Fruit fly (Drosophila melanogaster) whole organism, embryonic: ENCODE data around the gene CG7675.

ENCODE experiments used
- B-H2 ChIP-seq: fragments of 200-800 bp; sonication (Bioruptor generic); optimal IDR thresholded peaks from 2 replicates; lab custom pipeline; 2018; ENCODE audit warnings: missing biosample characterization, mild to moderate bottlenecking, missing genetic modification characterization
- Bteb2 ChIP-seq: fragments of 200-800 bp; sonication (Bioruptor generic); optimal IDR thresholded peaks from 2 replicates; lab custom pipeline; 2016; ENCODE audit warnings: missing biosample characterization, missing genetic modification characterization
- CG10431 ChIP-seq: fragments of 200-800 bp; sonication (Bioruptor generic); optimal IDR thresholded peaks from 3 replicates; lab custom pipeline; 2018; ENCODE audit warnings: missing biosample characterization, mild to moderate bottlenecking, missing genetic modification characterization
- CG12104 ChIP-seq: fragments of 200-800 bp; sonication (Bioruptor generic); optimal IDR thresholded peaks from 3 replicates; lab custom pipeline; 2016; ENCODE audit warnings: missing biosample characterization, missing genetic modification characterization
- CG12155 ChIP-seq: fragments of 200-800 bp; sonication (Bioruptor generic); optimal IDR thresholded peaks from 3 replicates; lab custom pipeline; 2016; ENCODE audit warnings: missing biosample characterization, missing genetic modification characterization
- CG12769 ChIP-seq: fragments of 200-800 bp; sonication (Bioruptor generic); optimal IDR thresholded peaks from 2 replicates; lab custom pipeline; 2019; ENCODE audit warnings: missing biosample characterization, mild to moderate bottlenecking, missing genetic modification characterization, moderate library complexity
- CG16863 ChIP-seq: fragments of 200-800 bp; sonication (Bioruptor generic); optimal IDR thresholded peaks from 3 replicates; lab custom pipeline; 2016; ENCODE audit warnings: missing biosample characterization, missing genetic modification characterization
- CG17359 ChIP-seq: fragments of 200-800 bp; sonication (Bioruptor generic); optimal IDR thresholded peaks from 3 replicates; lab custom pipeline; 2018; ENCODE audit warnings: missing biosample characterization, mild to moderate bottlenecking, missing genetic modification characterization, moderate library complexity
- CG17612 ChIP-seq: fragments of 200-800 bp; sonication (Bioruptor generic); IDR thresholded peaks from 2 replicates; pipeline ENCODE4 v1.3.6; 2022; ENCODE audit warnings: missing biosample characterization, missing genetic modification characterization
- CG18599 ChIP-seq: fragments of 200-800 bp; sonication (Bioruptor generic); optimal IDR thresholded peaks from 3 replicates; lab custom pipeline; 2017; ENCODE audit warnings: missing biosample characterization, missing genetic modification characterization, mild to moderate bottlenecking, moderate library complexity, missing genetic modification reagents
- CG30403 ChIP-seq: fragments of 200-800 bp; sonication (Bioruptor generic); optimal IDR thresholded peaks from 3 replicates; lab custom pipeline; 2016; ENCODE audit warnings: missing biosample characterization, missing genetic modification characterization
- CG31224 ChIP-seq: fragments of 200-800 bp; sonication (Bioruptor generic); IDR thresholded peaks from 2 replicates; pipeline ENCODE4 v1.3.6; 2022; ENCODE audit warnings: missing biosample characterization, missing genetic modification characterization
- CG31441 ChIP-seq: fragments of 200-800 bp; sonication (Bioruptor generic); IDR thresholded peaks from 2 replicates; pipeline ENCODE4 v1.3.6; 2022; ENCODE audit warnings: missing biosample characterization, missing genetic modification characterization
- CG34422 ChIP-seq: fragments of 200-800 bp; sonication (Bioruptor generic); IDR thresholded peaks from 3 replicates; pipeline ENCODE4 v1.3.6; 2022; ENCODE audit warnings: missing biosample characterization, missing genetic modification characterization
- CG4820 ChIP-seq: fragments of 200-800 bp; sonication (Bioruptor generic); optimal IDR thresholded peaks from 3 replicates; lab custom pipeline; 2016; ENCODE audit warnings: missing biosample characterization, missing genetic modification characterization
- CG6813 ChIP-seq: fragments of 200-800 bp; sonication (Bioruptor generic); optimal IDR thresholded peaks from 2 replicates; lab custom pipeline; 2017; ENCODE audit warnings: missing biosample characterization, missing genetic modification characterization, mild to moderate bottlenecking, moderate library complexity, missing genetic modification reagents
- CG6854 ChIP-seq: fragments of 200-800 bp; sonication (Bioruptor generic); optimal IDR thresholded peaks from 3 replicates; lab custom pipeline; 2017; ENCODE audit warnings: missing biosample characterization, mild to moderate bottlenecking, missing genetic modification characterization
- CG7987 ChIP-seq: fragments of 200-800 bp; sonication (Bioruptor generic); optimal IDR thresholded peaks from 2 replicates; lab custom pipeline; 2018; ENCODE audit warnings: missing biosample characterization, mild to moderate bottlenecking, missing genetic modification characterization, moderate library complexity
- CG9932 ChIP-seq: fragments of 200-800 bp; sonication (Bioruptor generic); IDR thresholded peaks from 2 replicates; pipeline ENCODE4 v1.3.6; 2022; ENCODE audit warnings: missing biosample characterization, missing genetic modification characterization
- Dll ChIP-seq: fragments of 200-800 bp; sonication (Bioruptor generic); IDR thresholded peaks from 4 replicates; pipeline ENCODE4 v1.3.6; 2022; ENCODE audit warnings: missing biosample characterization, missing genetic modification characterization; ENCODE audit not compliant: partially characterized antibody
- Dref ChIP-seq: fragments of 200-800 bp; sonication (Bioruptor generic); IDR thresholded peaks from 2 replicates; pipeline ENCODE4 v1.3.6; 2022; ENCODE audit warnings: missing biosample characterization, missing genetic modification characterization
- HLH4C ChIP-seq: fragments of 200-800 bp; sonication (Bioruptor generic); IDR thresholded peaks from 3 replicates; pipeline ENCODE4 v1.3.6; 2022; ENCODE audit warnings: missing biosample characterization, missing genetic modification characterization; ENCODE audit not compliant: partially characterized antibody
- HmgD ChIP-seq: fragments of 200-800 bp; sonication (Bioruptor generic); optimal IDR thresholded peaks from 3 replicates; lab custom pipeline; 2016; ENCODE audit warnings: missing biosample characterization, missing genetic modification characterization
- Lhr ChIP-seq: fragments of 200-800 bp; sonication (Bioruptor generic); optimal IDR thresholded peaks from 3 replicates; lab custom pipeline; 2017; ENCODE audit warnings: mild to moderate bottlenecking, missing biosample characterization, missing genetic modification reagents, missing genetic modification characterization
- NK7.1 ChIP-seq: fragments of 200-800 bp; sonication (Bioruptor generic); optimal IDR thresholded peaks from 3 replicates; lab custom pipeline; 2016; ENCODE audit warnings: missing biosample characterization, missing genetic modification characterization
- Neu2 ChIP-seq: fragments of 200-800 bp; sonication (Bioruptor generic); optimal IDR thresholded peaks from 3 replicates; lab custom pipeline; 2016; ENCODE audit warnings: missing biosample characterization, missing genetic modification characterization, borderline replicate concordance
- Nf-YB ChIP-seq: fragments of 200-800 bp; sonication (Bioruptor generic); optimal IDR thresholded peaks from 3 replicates; lab custom pipeline; 2019; ENCODE audit warnings: missing biosample characterization, mild to moderate bottlenecking, missing genetic modification characterization, moderate library complexity
- ac ChIP-seq: fragments of 200-800 bp; sonication (Bioruptor generic); optimal IDR thresholded peaks from 3 replicates; lab custom pipeline; 2017; ENCODE audit warnings: missing biosample characterization, mild to moderate bottlenecking, missing genetic modification characterization
- ara ChIP-seq: fragments of 200-800 bp; sonication (Bioruptor generic); IDR thresholded peaks from 2 replicates; pipeline ENCODE4 v1.3.6; 2022; ENCODE audit warnings: missing biosample characterization, missing genetic modification characterization
- ash1 ChIP-seq: fragments of 200-800 bp; sonication (Bioruptor generic); optimal IDR thresholded peaks from 2 replicates; lab custom pipeline; 2018; ENCODE audit warnings: missing biosample characterization, mild to moderate bottlenecking, missing genetic modification characterization
- bigmax ChIP-seq: fragments of 200-800 bp; sonication (Bioruptor generic); optimal IDR thresholded peaks from 2 replicates; lab custom pipeline; 2018; ENCODE audit warnings: missing biosample characterization, mild to moderate bottlenecking, missing genetic modification characterization
- cg ChIP-seq: fragments of 200-800 bp; sonication (Bioruptor generic); optimal IDR thresholded peaks from 3 replicates; lab custom pipeline; 2019; ENCODE audit warnings: missing biosample characterization, mild to moderate bottlenecking, missing genetic modification characterization, moderate library complexity
- emc ChIP-seq: fragments of 200-800 bp; sonication (Bioruptor generic); optimal IDR thresholded peaks from 2 replicates; lab custom pipeline; 2016; ENCODE audit warnings: missing biosample characterization, missing genetic modification characterization
- fd3F ChIP-seq: fragments of 200-800 bp; sonication (Bioruptor generic); optimal IDR thresholded peaks from 2 replicates; lab custom pipeline; 2018; ENCODE audit warnings: missing biosample characterization, mild to moderate bottlenecking, missing genetic modification characterization, moderate library complexity
- fu2 ChIP-seq: fragments of 200-800 bp; sonication (Bioruptor generic); optimal IDR thresholded peaks from 2 replicates; lab custom pipeline; 2016; ENCODE audit warnings: missing biosample characterization, missing genetic modification characterization
- grau ChIP-seq: fragments of 200-800 bp; optimal IDR thresholded peaks from 3 replicates; lab custom pipeline; 2019; ENCODE audit warnings: missing biosample characterization, mild to moderate bottlenecking, missing genetic modification characterization, moderate library complexity
- ken ChIP-seq: fragments of 200-800 bp; sonication (Bioruptor generic); IDR thresholded peaks from 3 replicates; pipeline ENCODE4 v1.3.6; 2022; ENCODE audit warnings: missing biosample characterization, missing genetic modification characterization
- klu ChIP-seq: fragments of 200-800 bp; sonication (Bioruptor generic); IDR thresholded peaks from 2 replicates; pipeline ENCODE4 v1.3.6; 2022; ENCODE audit warnings: missing biosample characterization, missing genetic modification characterization
- lola ChIP-seq, 3 experiments: fragments of >200 bp in 2 of 3; fragments of 200-800 bp in 1 of 3; sonication (Bioruptor generic) in 1 of 3; optimal IDR thresholded peaks; 2 replicates each; lab custom pipeline; 2017 to 2019; ENCODE audit warnings: missing biosample characterization in 3 of 3, missing genetic modification characterization in 3 of 3, mild to moderate bottlenecking in 1 of 3, moderate library complexity in 1 of 3
- nom ChIP-seq: fragments of 200-800 bp; sonication (Bioruptor generic); optimal IDR thresholded peaks from 2 replicates; lab custom pipeline; 2017; ENCODE audit warnings: missing biosample characterization, missing genetic modification characterization, mild to moderate bottlenecking, moderate library complexity, missing genetic modification reagents
- salm ChIP-seq: fragments of 200-800 bp; sonication (Bioruptor generic); optimal IDR thresholded peaks from 2 replicates; lab custom pipeline; 2018; ENCODE audit warnings: missing biosample characterization, mild to moderate bottlenecking, missing genetic modification characterization
- sima ChIP-seq: fragments of 200-800 bp; sonication (Bioruptor generic); optimal IDR thresholded peaks from 2 replicates; lab custom pipeline; 2016; ENCODE audit warnings: missing biosample characterization, missing genetic modification characterization
- slp2 ChIP-seq: fragments of 200-800 bp; sonication (Bioruptor generic); optimal IDR thresholded peaks from 2 replicates; lab custom pipeline; 2016; ENCODE audit warnings: missing biosample characterization, missing genetic modification characterization
- sqz ChIP-seq: fragments of 200-800 bp; sonication (Bioruptor generic); optimal IDR thresholded peaks from 3 replicates; lab custom pipeline; 2018; ENCODE audit warnings: missing biosample characterization, mild to moderate bottlenecking, missing genetic modification characterization
- ssp ChIP-seq: fragments of 200-800 bp; sonication (Bioruptor generic); IDR thresholded peaks from 2 replicates; pipeline ENCODE4 v1.3.6; 2022; ENCODE audit warnings: missing biosample characterization, missing genetic modification characterization
- vfl ChIP-seq: fragments of 200-800 bp; sonication (Bioruptor generic); optimal IDR thresholded peaks from 2 replicates; lab custom pipeline; 2016; ENCODE audit warnings: missing biosample characterization, missing genetic modification characterization
- wor ChIP-seq: fragments of 200-800 bp; sonication (Bioruptor generic); IDR thresholded peaks from 2 replicates; pipeline ENCODE4 v1.3.6; 2022; ENCODE audit warnings: missing biosample characterization, missing genetic modification characterization
- zen2 ChIP-seq: fragments of 200-800 bp; sonication (Bioruptor generic); IDR thresholded peaks from 3 replicates; pipeline ENCODE4 v1.3.6; 2022; ENCODE audit warnings: missing biosample characterization, missing genetic modification characterization; ENCODE audit not compliant: partially characterized antibody

Gene CG7675

dm6 chr3R:18402549-18403429 is 21.8 kb upstream of the CG7675 start, which contains the start of the genes Wdr37 and koko (continued):
- TF ChIP-seq CG18599 (GFP tag; lab: Kevin White, UChicago) (peak; percentile 96), CG6813 (GFP tag; lab: Kevin White, UChicago) (peak; percentile 88), CG12104 (GFP tag; lab: Kevin White, UChicago) (peak; percentile 93), ken (GFP tag; lab: Robert Waterston, UW) (peak; percentile 88), CG7987 (GFP tag; lab: Kevin White, UChicago) (peak; percentile 61), Bteb2 (peak; percentile 70), vfl (peak; percentile 71), zen2 (GFP tag; lab: Robert Waterston, UW) (no peak), B-H2 (GFP tag; lab: Kevin White, UChicago) (peak; percentile 94), Neu2 (GFP tag; lab: Kevin White, UChicago) (peak; percentile 49), fd3F (GFP tag; lab: Kevin White, UChicago) (peak; percentile 95), HLH4C (peak; percentile 64; the same call in 2 of the 3 replicates), salm (peak; percentile 91), Lhr (GFP tag; lab: Kevin White, UChicago) (peak; percentile 85), NK7.1 (GFP tag; lab: Kevin White, UChicago) (peak; percentile 11), fu2 (peak; percentile 52), ash1 (peak; percentile 3), sima (GFP tag; lab: Kevin White, UChicago) (peak; percentile 0), CG17612 (peak; percentile 94), Dll (GFP tag; lab: Robert Waterston, UW) (peak; percentile 61; the same call in 2 of the 4 replicates), CG6854 (GFP tag; lab: Kevin White, UChicago) (peak; percentile 87), CG34422 (GFP tag; lab: Robert Waterston, UW) (peak; percentile 98), CG17359 (tag; lab: Kevin White, UChicago) (peak; percentile 97), Dref (GFP tag; lab: Robert Waterston, UW) (peak; percentile 87), CG12155 (GFP tag; lab: Kevin White, UChicago) (peak; percentile 95), ara (peak; percentile 97), CG30403 (peak; percentile 98), slp2 (peak; percentile 45), Nf-YB (GFP tag; lab: Kevin White, UChicago) (peak; percentile 86), CG4820 (peak; percentile 94), CG12769 (peak; percentile 54), bigmax (no peak), ac (peak; percentile 65), CG10431 (GFP tag; lab: Kevin White, UChicago) (peak; percentile 70), HmgD (GFP tag; lab: Kevin White, UChicago) (peak; percentile 52), klu (peak; percentile 99), ssp (GFP tag; lab: Robert Waterston, UW) (peak; percentile 95), nom (GFP tag; lab: Kevin White, UChicago) (peak; percentile 89), grau (tag; lab: Kevin White, UChicago) (peak; percentile 97), cg (GFP tag; lab: Kevin White, UChicago) (no peak), CG9932 (peak; percentile 99), CG31224 (GFP tag; lab: Robert Waterston, UW) (peak; percentile 94), emc (GFP tag; lab: Kevin White, UChicago) (peak; percentile 36), sqz (GFP tag; lab: Kevin White, UChicago) (peak; percentile 93), CG16863 (peak; percentile 83), CG31441 (GFP tag; lab: Robert Waterston, UW) (peak; percentile 99), lola (GFP tag; optimal IDR thresholded peaks at IDR 0.05; lab: Kevin White, UChicago) (peak in 1 of 3 experiments; percentile 98), wor (GFP tag; lab: Robert Waterston, UW) (peak; percentile 97)
